Worm (Caenorhabditis elegans) whole organism, L2 larva: ENCODE data around the gene clec-74.

ENCODE experiments used
- R02D3.7 ChIP-seq: fragments of 150-350 bp; optimal IDR thresholded peaks from 2 replicates; lab custom pipeline; 2014; ENCODE audit warnings: missing biosample characterization, missing genetic modification characterization
- elt-1 ChIP-seq: fragments of 150-350 bp; optimal IDR thresholded peaks from 2 replicates; lab custom pipeline; 2014; ENCODE audit warnings: missing biosample characterization, missing genetic modification characterization
- lin-13 ChIP-seq: fragments of 150-350 bp; optimal IDR thresholded peaks from 2 replicates; lab custom pipeline; 2014; ENCODE audit warnings: missing biosample characterization, missing genetic modification reagents, missing genetic modification characterization
- nhr-10 ChIP-seq: sonication (generic microtip); optimal IDR thresholded peaks from 2 replicates; lab custom pipeline; 2017; ENCODE audit warnings: missing biosample characterization, missing genetic modification characterization
- nhr-21 ChIP-seq: fragments of 150-350 bp; optimal IDR thresholded peaks from 2 replicates; lab custom pipeline; 2014; ENCODE audit warnings: missing biosample characterization, missing genetic modification characterization

DNA sequence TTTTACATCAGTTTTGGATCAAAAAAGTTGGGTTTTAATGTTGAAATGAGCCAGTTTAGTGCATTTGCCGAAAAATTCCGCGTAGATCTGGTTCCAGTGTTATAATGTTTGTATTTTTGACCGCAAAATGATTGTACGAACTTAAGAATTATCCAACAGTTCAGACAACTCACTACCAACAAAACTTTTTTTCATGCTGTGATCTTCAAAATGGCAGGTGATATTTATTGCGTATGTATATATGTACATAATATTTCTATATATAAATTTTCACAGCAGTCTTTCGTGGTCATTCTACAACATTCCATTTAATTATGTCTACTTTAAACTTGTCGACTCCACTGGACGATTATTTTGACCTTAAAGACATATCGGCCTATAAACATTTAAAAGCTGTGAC is 41.5 kb upstream of the clec-74 start, which contains the start of gene srz-20:
- TF ChIP-seq lin-13 (GFP tag; lab: Kevin White, UChicago): no peak
- TF ChIP-seq R02D3.7 (tag; lab: Kevin White, UChicago): no peak
- TF ChIP-seq nhr-21: no peak
- no peak for TF ChIP-seq elt-1 (tag; lab: Kevin White, UChicago)
- no peak for TF ChIP-seq nhr-10 (tag; lab: Kevin White, UChicago)
